Fruit fly (Drosophila melanogaster) whole organism, embryonic: ENCODE measurements around the gene CG10663.

Experiments used
- Awh ChIP-seq: fragments of 200-800 bp; sonication (Bioruptor generic); IDR thresholded peaks from 2 replicates; pipeline ENCODE4, ENCODE4 v1.3.6; 2022; ENCODE audit warnings: missing biosample characterization, missing genetic modification characterization
- B-H1 ChIP-seq: fragments of 200-800 bp; sonication (Bioruptor generic); IDR thresholded peaks from 3 replicates; pipeline ENCODE4 v1.3.6; 2022; ENCODE audit warnings: missing biosample characterization, missing genetic modification characterization
- BEAF-32 ChIP-seq: fragments of 200-800 bp; sonication (Bioruptor generic); optimal IDR thresholded peaks from 3 replicates; lab custom pipeline; 2017; ENCODE audit warnings: missing biosample characterization, missing genetic modification characterization, mild to moderate bottlenecking, moderate library complexity, missing genetic modification reagents
- C15 ChIP-seq: fragments of 200-800 bp; sonication (Bioruptor generic); IDR thresholded peaks from 3 replicates; pipeline ENCODE4 v1.3.6; 2022; ENCODE audit warnings: missing biosample characterization, missing genetic modification characterization
- CG10147 ChIP-seq: fragments of 200-800 bp; sonication (Bioruptor generic); optimal IDR thresholded peaks from 2 replicates; lab custom pipeline; 2019; ENCODE audit warnings: missing biosample characterization, mild to moderate bottlenecking, missing genetic modification characterization, moderate library complexity
- CG1024 ChIP-seq: fragments of 200-800 bp; sonication (Bioruptor generic); IDR thresholded peaks from 2 replicates; pipeline ENCODE4 v1.3.6; 2022; ENCODE audit warnings: missing biosample characterization, missing genetic modification characterization
- CG10979 ChIP-seq: fragments of 200-800 bp; sonication (Bioruptor generic); optimal IDR thresholded peaks from 2 replicates; lab custom pipeline; 2018; ENCODE audit warnings: missing biosample characterization, mild to moderate bottlenecking, missing genetic modification characterization, moderate library complexity
- CG11456 ChIP-seq: fragments of 200-800 bp; sonication (Bioruptor generic); IDR thresholded peaks from 3 replicates; pipeline ENCODE4 v1.3.6; 2022; ENCODE audit warnings: missing biosample characterization, missing genetic modification characterization
- CG11504 ChIP-seq: fragments of 200-800 bp; sonication (Bioruptor generic); optimal IDR thresholded peaks from 3 replicates; lab custom pipeline; 2019; ENCODE audit warnings: missing biosample characterization, mild to moderate bottlenecking, missing genetic modification characterization, moderate library complexity
- CG12104 ChIP-seq: fragments of 200-800 bp; sonication (Bioruptor generic); optimal IDR thresholded peaks from 3 replicates; lab custom pipeline; 2016; ENCODE audit warnings: missing biosample characterization, missing genetic modification characterization
- CG12942 ChIP-seq: fragments of 200-800 bp; sonication (Bioruptor generic); optimal IDR thresholded peaks from 3 replicates; lab custom pipeline; 2016; ENCODE audit warnings: missing biosample characterization, missing genetic modification characterization
- CG13296 ChIP-seq: fragments of 200-800 bp; sonication (Bioruptor generic); optimal IDR thresholded peaks from 3 replicates; lab custom pipeline; 2018; ENCODE audit warnings: missing biosample characterization, mild to moderate bottlenecking, missing genetic modification characterization
- CG13424 ChIP-seq: fragments of 200-800 bp; sonication (Bioruptor generic); optimal IDR thresholded peaks from 2 replicates; lab custom pipeline; 2019; ENCODE audit warnings: missing biosample characterization, mild to moderate bottlenecking, missing genetic modification characterization, moderate library complexity
- CG14965 ChIP-seq: fragments of 200-800 bp; sonication (Bioruptor generic); optimal IDR thresholded peaks from 2 replicates; lab custom pipeline; 2016; ENCODE audit warnings: missing biosample characterization, missing genetic modification characterization, borderline replicate concordance
- CG1602 ChIP-seq: fragments of 200-800 bp; sonication (Bioruptor generic); optimal IDR thresholded peaks from 3 replicates; lab custom pipeline; 2016; ENCODE audit warnings: missing biosample characterization, missing genetic modification characterization
- CG16863 ChIP-seq: fragments of 200-800 bp; sonication (Bioruptor generic); optimal IDR thresholded peaks from 3 replicates; lab custom pipeline; 2016; ENCODE audit warnings: missing biosample characterization, missing genetic modification characterization
- CG2678 ChIP-seq: fragments of 200-800 bp; sonication (Bioruptor generic); optimal IDR thresholded peaks from 3 replicates; lab custom pipeline; 2019; ENCODE audit warnings: missing biosample characterization, mild to moderate bottlenecking, missing genetic modification characterization, moderate library complexity
- CG31441 ChIP-seq: fragments of 200-800 bp; sonication (Bioruptor generic); IDR thresholded peaks from 2 replicates; pipeline ENCODE4 v1.3.6; 2022; ENCODE audit warnings: missing biosample characterization, missing genetic modification characterization
- CG3847 ChIP-seq: fragments of 200-800 bp; sonication (Bioruptor generic); IDR thresholded peaks from 2 replicates; pipeline ENCODE4 v1.3.6; 2022; ENCODE audit warnings: missing biosample characterization, missing genetic modification characterization
- CG4730 ChIP-seq: fragments of 200-800 bp; sonication (Bioruptor generic); IDR thresholded peaks from 2 replicates; pipeline ENCODE4 v1.3.6; 2022; ENCODE audit warnings: missing biosample characterization, missing genetic modification characterization
- CG5180 ChIP-seq: fragments of 200-800 bp; sonication (Bioruptor generic); optimal IDR thresholded peaks from 3 replicates; lab custom pipeline; 2017; ENCODE audit warnings: missing biosample characterization, missing genetic modification characterization, mild to moderate bottlenecking, moderate library complexity, missing genetic modification reagents
- CG6254 ChIP-seq: fragments of 200-800 bp; sonication (Bioruptor generic); optimal IDR thresholded peaks from 3 replicates; lab custom pipeline; 2017; ENCODE audit warnings: mild to moderate bottlenecking, missing biosample characterization, missing genetic modification reagents, missing genetic modification characterization
- CG7839 ChIP-seq: fragments of 200-800 bp; sonication (Bioruptor generic); optimal IDR thresholded peaks from 3 replicates; lab custom pipeline; 2018; ENCODE audit warnings: missing biosample characterization, mild to moderate bottlenecking, missing genetic modification characterization, moderate library complexity
- CG7987 ChIP-seq: fragments of 200-800 bp; sonication (Bioruptor generic); optimal IDR thresholded peaks from 2 replicates; lab custom pipeline; 2018; ENCODE audit warnings: missing biosample characterization, mild to moderate bottlenecking, missing genetic modification characterization, moderate library complexity
- CTCF ChIP-seq: fragments of 200-800 bp; sonication (Bioruptor generic); optimal IDR thresholded peaks from 2 replicates; lab custom pipeline; 2017; ENCODE audit warnings: missing biosample characterization, mild to moderate bottlenecking, missing genetic modification characterization, moderate library complexity
- CrebB ChIP-seq: fragments of 200-800 bp; sonication (Bioruptor generic); optimal IDR thresholded peaks from 3 replicates; lab custom pipeline; 2018; ENCODE audit warnings: missing biosample characterization, mild to moderate bottlenecking, missing genetic modification characterization
- Dek ChIP-seq: fragments of 200-800 bp; sonication (Bioruptor generic); optimal IDR thresholded peaks from 3 replicates; lab custom pipeline; 2019; ENCODE audit warnings: missing biosample characterization, mild to moderate bottlenecking, missing genetic modification characterization, moderate library complexity
- Ets65A ChIP-seq: fragments of 200-800 bp; sonication (Bioruptor generic); peaks from one replicate; lab custom pipeline; 2016; ENCODE audit warnings: missing biosample characterization, missing genetic modification characterization
- HLH4C ChIP-seq: fragments of 200-800 bp; sonication (Bioruptor generic); IDR thresholded peaks from 3 replicates; pipeline ENCODE4 v1.3.6; 2022; ENCODE audit warnings: missing biosample characterization, missing genetic modification characterization; ENCODE audit not compliant: partially characterized antibody
- HLHmδ ChIP-seq: fragments of 200-800 bp; sonication (Bioruptor generic); optimal IDR thresholded peaks from 2 replicates; lab custom pipeline; 2018; ENCODE audit warnings: missing biosample characterization, mild to moderate bottlenecking, missing genetic modification characterization, moderate library complexity
- Med ChIP-seq: fragments of 200-800 bp; sonication (Bioruptor generic); peaks from one replicate; lab custom pipeline; 2016; ENCODE audit warnings: missing biosample characterization, missing genetic modification characterization, mild to moderate bottlenecking, inconsistent platforms, moderate library complexity
- Mrtf ChIP-seq: fragments of 200-800 bp; sonication (Bioruptor generic); IDR thresholded peaks from 3 replicates; pipeline ENCODE4 v1.3.6; 2022; ENCODE audit warnings: missing biosample characterization, missing genetic modification characterization
- Sox100B ChIP-seq: fragments of 200-800 bp; sonication (Bioruptor generic); optimal IDR thresholded peaks from 3 replicates; lab custom pipeline; 2018; ENCODE audit warnings: missing biosample characterization, mild to moderate bottlenecking, missing genetic modification characterization
- Trl ChIP-seq, 3 experiments: fragments of >200 bp in 2 of 3; fragments of 200-800 bp in 1 of 3; sonication (Bioruptor generic) in 1 of 3; optimal IDR thresholded peaks; 2 replicates in 1 of 3; 3 replicates in 2 of 3; lab custom pipeline; 2016 to 2017; ENCODE audit warnings: missing biosample characterization in 1 of 3, missing genetic modification characterization in 1 of 3
- br ChIP-seq: fragments of >200 bp; optimal IDR thresholded peaks from 2 replicates; lab custom pipeline; 2017
- exex ChIP-seq: fragments of 200-800 bp; sonication (Bioruptor generic); optimal IDR thresholded peaks from 4 replicates; lab custom pipeline; 2018; ENCODE audit warnings: missing biosample characterization, mild to moderate bottlenecking, missing genetic modification characterization, moderate library complexity
- fd102C ChIP-seq: fragments of 200-800 bp; sonication (Bioruptor generic); optimal IDR thresholded peaks from 2 replicates; lab custom pipeline; 2018; ENCODE audit warnings: missing biosample characterization, mild to moderate bottlenecking, missing genetic modification characterization, moderate library complexity
- ftz-f1 ChIP-seq: fragments of 200-800 bp; sonication (Bioruptor generic); optimal IDR thresholded peaks from 2 replicates; lab custom pipeline; 2016; ENCODE audit warnings: missing biosample characterization, missing genetic modification characterization
- gem ChIP-seq: fragments of 200-800 bp; sonication (Bioruptor generic); optimal IDR thresholded peaks from 2 replicates; lab custom pipeline; 2019; ENCODE audit warnings: missing biosample characterization, mild to moderate bottlenecking, missing genetic modification characterization, moderate library complexity
- grn ChIP-seq: fragments of 200-800 bp; sonication (Bioruptor generic); optimal IDR thresholded peaks from 3 replicates; lab custom pipeline; 2017; ENCODE audit warnings: missing biosample characterization, missing genetic modification characterization
- her ChIP-seq: fragments of 200-800 bp; sonication (Bioruptor generic); optimal IDR thresholded peaks from 2 replicates; lab custom pipeline; 2016; ENCODE audit warnings: missing biosample characterization, missing genetic modification characterization
- lov ChIP-seq, 2 experiments: fragments of 200-800 bp in 1 of 2; fragments of >200 bp in 1 of 2; sonication (Bioruptor generic) in 1 of 2; IDR thresholded peaks in 1 of 2; optimal IDR thresholded peaks in 1 of 2; 2 replicates in 1 of 2; 3 replicates in 1 of 2; pipeline versions ENCODE4 v1.3.6 to Lab custom; 2017 to 2022; ENCODE audit warnings: missing biosample characterization in 1 of 2, missing genetic modification characterization in 1 of 2
- nmo ChIP-seq: fragments of 200-800 bp; sonication (Bioruptor generic); optimal IDR thresholded peaks from 2 replicates; lab custom pipeline; 2018; ENCODE audit warnings: missing biosample characterization, mild to moderate bottlenecking, missing genetic modification characterization, moderate library complexity
- nom ChIP-seq: fragments of 200-800 bp; sonication (Bioruptor generic); optimal IDR thresholded peaks from 2 replicates; lab custom pipeline; 2017; ENCODE audit warnings: missing biosample characterization, missing genetic modification characterization, mild to moderate bottlenecking, moderate library complexity, missing genetic modification reagents
- phol ChIP-seq: fragments of 200-800 bp; sonication (Bioruptor generic); optimal IDR thresholded peaks from 3 replicates; lab custom pipeline; 2018; ENCODE audit warnings: missing biosample characterization, mild to moderate bottlenecking, missing genetic modification characterization, moderate library complexity
- sob ChIP-seq: fragments of 200-800 bp; sonication (Bioruptor generic); IDR thresholded peaks from 2 replicates; pipeline ENCODE4 v1.3.6; 2022; ENCODE audit warnings: missing biosample characterization, missing genetic modification characterization
- tap ChIP-seq: fragments of 200-800 bp; optimal IDR thresholded peaks from 3 replicates; lab custom pipeline; 2019; ENCODE audit warnings: missing biosample characterization, mild to moderate bottlenecking, missing genetic modification characterization, moderate library complexity
- trh ChIP-seq: fragments of 200-800 bp; sonication (Bioruptor generic); optimal IDR thresholded peaks from 2 replicates; lab custom pipeline; 2016; ENCODE audit warnings: missing biosample characterization, missing genetic modification characterization
- tx ChIP-seq: fragments of 200-800 bp; sonication (Bioruptor generic); optimal IDR thresholded peaks from 2 replicates; lab custom pipeline; 2016; ENCODE audit warnings: missing biosample characterization, missing genetic modification characterization
- vvl ChIP-seq: fragments of 200-800 bp; sonication (Bioruptor generic); IDR thresholded peaks from 2 replicates; pipeline ENCODE4 v1.3.6; 2022; ENCODE audit warnings: missing biosample characterization, missing genetic modification characterization
- wor ChIP-seq: fragments of 200-800 bp; sonication (Bioruptor generic); IDR thresholded peaks from 2 replicates; pipeline ENCODE4 v1.3.6; 2022; ENCODE audit warnings: missing biosample characterization, missing genetic modification characterization

The CG10663 gene

dm6 chr3L:12501249-12501648, 16.4 kb upstream of the CG10663 start, which contains the start of the genes CG10638 and CG10681 (continued):
- TF ChIP-seq BEAF-32 (GFP tag; lab: Kevin White, UChicago) (peak; percentile 29), Dek (tag; lab: Kevin White, UChicago) (peak; percentile 20), Trl (optimal IDR thresholded peaks at IDR 0.05; lab: Kevin White, UChicago) (no peak), Trl (GFP tag; optimal IDR thresholded peaks at IDR 0.05; lab: Kevin White, UChicago) (peak; percentile 24), CG12942 (GFP tag; lab: Kevin White, UChicago) (no peak), CG1602 (GFP tag; lab: Kevin White, UChicago) (peak; percentile 14), CG7839 (peak; percentile 15), gem (tag; lab: Kevin White, UChicago) (peak; percentile 61), Mrtf (no peak), CrebB (tag; lab: Kevin White, UChicago) (peak; percentile 1), tap (tag; lab: Kevin White, UChicago) (peak; percentile 28), exex (tag; lab: Kevin White, UChicago) (peak; percentile 31), CG3847 (peak; percentile 67), CG11456 (GFP tag; lab: Robert Waterston, UW) (no peak), sob (GFP tag; lab: Robert Waterston, UW) (peak; percentile 37; the same call in 1 of the 2 replicates), CG13296 (GFP tag; lab: Kevin White, UChicago) (peak; percentile 54), Med (peak; percentile 79), Awh (GFP tag; lab: Robert Waterston, UW) (no peak), C15 (GFP tag; lab: Robert Waterston, UW) (no peak), br (lab: Kevin White, UChicago) (no peak), lov (optimal IDR thresholded peaks at IDR 0.05; lab: Kevin White, UChicago) (no peak), lov (GFP tag; IDR thresholded peaks at IDR 0.05; lab: Robert Waterston, UW) (no peak), CG12104 (peak; percentile 30), CG11504 (peak; percentile 58), CG10979 (peak; percentile 12), CG10147 (peak; percentile 36), ftz-f1 (GFP tag; lab: Kevin White, UChicago) (peak; percentile 78), nom (peak; percentile 30), fd102C (GFP tag; lab: Kevin White, UChicago) (no peak), CG7987 (no peak), CG31441 (GFP tag; lab: Robert Waterston, UW) (peak; percentile 50), tx (GFP tag; lab: Kevin White, UChicago) (peak; percentile 17), HLHmδ (GFP tag; lab: Kevin White, UChicago) (no peak), grn (GFP tag; lab: Kevin White, UChicago) (no peak), Sox100B (GFP tag; lab: Kevin White, UChicago) (peak; percentile 53), trh (no peak), Ets65A (GFP tag; lab: Kevin White, UChicago) (peak; percentile 79), CG4730 (GFP tag; lab: Robert Waterston, UW) (no peak; the same call in 1 of the 2 replicates), her (GFP tag; lab: Kevin White, UChicago) (no peak), vvl (GFP tag; lab: Robert Waterston, UW) (peak; percentile 50), CG5180 (GFP tag; lab: Kevin White, UChicago) (no peak), CG13424 (tag; lab: Kevin White, UChicago) (peak; percentile 42), HLH4C (GFP tag; lab: Robert Waterston, UW) (no peak), B-H1 (GFP tag; lab: Robert Waterston, UW) (no peak), CTCF (GFP tag; lab: Kevin White, UChicago) (peak; percentile 2), phol (tag; lab: Kevin White, UChicago) (peak; percentile 61), nmo (GFP tag; lab: Kevin White, UChicago) (peak; percentile 55), wor (GFP tag; lab: Robert Waterston, UW) (no peak), CG2678 (tag; lab: Kevin White, UChicago) (peak; percentile 46), CG6254 (GFP tag; lab: Kevin White, UChicago) (peak; percentile 20), CG14965 (GFP tag; lab: Kevin White, UChicago) (no peak), CG1024 (no peak), CG16863 (GFP tag; lab: Kevin White, UChicago) (peak; percentile 18)
